Worm (Caenorhabditis elegans) whole organism, mixed stage, embryonic: Measurements from ENCODE around the gene ceh-87.

Experiments
- bed-3 ChIP-seq: fragments of 200-800 bp; sonication (Bioruptor generic); optimal IDR thresholded peaks from 3 replicates; lab custom pipeline; 2018; ENCODE audit warnings: mild to moderate bottlenecking, missing genetic modification characterization, moderate library complexity, missing compliant biosample characterization
- ces-1 ChIP-seq: fragments of 150-350 bp; optimal IDR thresholded peaks from 2 replicates; lab custom pipeline; 2014; ENCODE audit warnings: missing biosample characterization, missing genetic modification reagents, missing genetic modification characterization
- elt-1 ChIP-seq: sonication (generic microtip); optimal IDR thresholded peaks from 2 replicates; lab custom pipeline; 2017; ENCODE audit warnings: missing genetic modification characterization, mild to moderate bottlenecking, missing compliant biosample characterization, antibody characterized with exemption, moderate library complexity, borderline replicate concordance; ENCODE audit not compliant: insufficient read depth
- lin-13 ChIP-seq: fragments of 150-350 bp; optimal IDR thresholded peaks from 2 replicates; lab custom pipeline; 2014; ENCODE audit warnings: missing biosample characterization, missing genetic modification characterization
- lin-32 ChIP-seq: fragments of 200-800 bp; sonication (Bioruptor generic); optimal IDR thresholded peaks from 2 replicates; lab custom pipeline; 2018; ENCODE audit warnings: mild to moderate bottlenecking, missing genetic modification characterization, missing compliant biosample characterization
- lsy-2 ChIP-seq: fragments of 150-350 bp; optimal IDR thresholded peaks from 2 replicates; lab custom pipeline; 2014; ENCODE audit warnings: missing biosample characterization, missing genetic modification characterization
- mep-1 ChIP-seq: fragments of 150-350 bp; optimal IDR thresholded peaks from 2 replicates; lab custom pipeline; 2017; ENCODE audit warnings: missing biosample characterization, missing genetic modification reagents, missing genetic modification characterization, inconsistent platforms
- nhr-12 ChIP-seq: fragments of 150-350 bp; optimal IDR thresholded peaks from 2 replicates; lab custom pipeline; 2014; ENCODE audit warnings: missing biosample characterization, missing genetic modification characterization
- nhr-28 ChIP-seq: fragments of 150-350 bp; optimal IDR thresholded peaks from 2 replicates; lab custom pipeline; 2014; ENCODE audit warnings: missing biosample characterization, missing genetic modification characterization
- pha-4 ChIP-seq: fragments of 150-350 bp; optimal IDR thresholded peaks from 2 replicates; lab custom pipeline; 2018; ENCODE audit warnings: missing biosample characterization, missing genetic modification reagents, missing genetic modification characterization
- sem-2 ChIP-seq: fragments of 200-800 bp; sonication (Bioruptor generic); optimal IDR thresholded peaks from 2 replicates; lab custom pipeline; 2018; ENCODE audit warnings: mild to moderate bottlenecking, missing genetic modification characterization, missing compliant biosample characterization
- snpc-4 ChIP-seq: fragments of 150-350 bp; optimal IDR thresholded peaks from 2 replicates; lab custom pipeline; 2014; ENCODE audit warnings: missing biosample characterization, missing genetic modification characterization
- tbx-8 ChIP-seq: fragments of 200-800 bp; sonication (Bioruptor generic); optimal IDR thresholded peaks from 2 replicates; lab custom pipeline; 2018; ENCODE audit warnings: mild to moderate bottlenecking, missing genetic modification characterization, moderate library complexity, missing compliant biosample characterization
- unc-62 ChIP-seq: fragments of 150-350 bp; optimal IDR thresholded peaks from 2 replicates; lab custom pipeline; 2014; ENCODE audit warnings: missing biosample characterization, missing genetic modification reagents, missing genetic modification characterization

DNA sequence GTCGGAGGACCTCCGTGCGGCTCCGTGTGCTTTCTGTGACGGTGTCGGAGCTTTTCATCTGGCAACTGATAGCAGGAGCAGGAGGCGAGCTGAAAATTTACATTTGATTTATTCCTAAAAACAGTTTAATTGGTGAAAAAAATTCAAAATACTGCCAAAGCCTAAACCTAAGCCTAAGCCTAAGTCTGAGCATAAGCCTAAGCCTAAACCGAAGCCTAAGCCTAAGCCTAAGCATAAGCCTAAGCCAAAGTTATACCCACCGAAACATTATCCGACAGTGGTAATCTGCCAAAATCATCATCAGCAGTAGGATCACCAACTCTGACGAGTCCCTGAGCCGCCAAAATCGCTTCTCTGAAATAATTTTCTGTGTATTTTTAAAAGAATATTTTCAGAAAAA is 675 bp upstream of the ceh-87 start:
- no peak for TF ChIP-seq tbx-8 (GFP tag; lab: Kevin White, UChicago)
- no peak for TF ChIP-seq unc-62 (GFP tag; lab: Kevin White, UChicago)
- TF ChIP-seq lin-13, result no peak
- no peak for TF ChIP-seq nhr-12
- TF ChIP-seq sem-2 (GFP tag; lab: Kevin White, UChicago), result no peak
- TF ChIP-seq lsy-2, result no peak
- TF ChIP-seq pha-4 (tag; lab: Kevin White, UChicago), result no peak
- TF ChIP-seq bed-3 (GFP tag; lab: Kevin White, UChicago), result no peak
- TF ChIP-seq snpc-4 (tag; lab: Kevin White, UChicago), result no peak
- TF ChIP-seq nhr-28, result no peak
- TF ChIP-seq elt-1, result no peak
- TF ChIP-seq lin-32 (GFP tag; lab: Kevin White, UChicago), result no peak
- TF ChIP-seq mep-1, result no peak
- TF ChIP-seq ces-1, result no peak
